Worm (Caenorhabditis elegans): ENCODE results near the gene Y116F11B.6.

ce11 chrV:19895250-19895649, 49.5 kb upstream of the Y116F11B.6 start, which contains the start of gene gly-4:
- TF ChIP-seq him-1 (tag; optimal IDR thresholded peaks at IDR 0.05) = no peak
- no peak for TF ChIP-seq W03F9.2 (tag; optimal IDR thresholded peaks at IDR 0.05)
- no peak for TF ChIP-seq dao-5 (tag; optimal IDR thresholded peaks at IDR 0.05)

Measured in whole organism, L4/young adult.